Fruit fly (Drosophila melanogaster) whole organism: ENCODE results near the gene CG33695.

Source experiments
- CG8478 ChIP-seq: fragments of >200 bp; optimal IDR thresholded peaks from 2 replicates; lab custom pipeline; 2018; ENCODE audit warnings: inconsistent platforms
- EcR ChIP-seq, 2 experiments: fragments of >200 bp; optimal IDR thresholded peaks; 2 replicates each; lab custom pipeline; 2017; ENCODE audit warnings: missing biosample characterization in 2 of 2, missing genetic modification characterization in 2 of 2, missing genetic modification reagents in 2 of 2
- pan ChIP-seq: fragments of >200 bp; optimal IDR thresholded peaks from 2 replicates; lab custom pipeline; 2017
- usp ChIP-seq: fragments of >200 bp; optimal IDR thresholded peaks from 2 replicates; lab custom pipeline; 2017; ENCODE audit warnings: missing biosample characterization, missing genetic modification characterization, mixed read lengths

- TF ChIP-seq CG8478 (lab: Kevin White, UChicago) (no peak), EcR (GFP tag; optimal IDR thresholded peaks at IDR 0.05; lab: Kevin White, UChicago) (no peak), pan (no peak), usp (GFP tag; lab: Kevin White, UChicago) (no peak)
Observed at dm6 chr2L:11247730-11248129, 30.1 kb upstream of the CG33695 start.
